Fruit fly (Drosophila melanogaster) whole organism, adult: ENCODE data around the gene CG15459.

Experiments
- CG11617 ChIP-seq: fragments of 200-800 bp; sonication (Bioruptor generic); optimal IDR thresholded peaks from 2 replicates; lab custom pipeline; 2017; ENCODE audit warnings: mild to moderate bottlenecking, missing biosample characterization, missing genetic modification reagents, missing genetic modification characterization
- CG12768 ChIP-seq: fragments of 200-800 bp; sonication (Bioruptor generic); optimal IDR thresholded peaks from 2 replicates; lab custom pipeline; 2017; ENCODE audit warnings: missing biosample characterization, missing genetic modification characterization, mild to moderate bottlenecking, moderate library complexity, missing genetic modification reagents
- CG1620 ChIP-seq: fragments of 200-800 bp; sonication (Bioruptor generic); optimal IDR thresholded peaks from 2 replicates; lab custom pipeline; 2016; ENCODE audit warnings: missing biosample characterization, missing genetic modification characterization
- CG33017 ChIP-seq: fragments of 200-800 bp; sonication (Bioruptor generic); optimal IDR thresholded peaks from 2 replicates; lab custom pipeline; 2018; ENCODE audit warnings: missing biosample characterization, mild to moderate bottlenecking, missing genetic modification characterization, moderate library complexity
- CG5204 ChIP-seq: fragments of 200-800 bp; sonication (Bioruptor generic); optimal IDR thresholded peaks from 2 replicates; lab custom pipeline; 2016; ENCODE audit warnings: missing biosample characterization, missing genetic modification characterization
- CG7045 ChIP-seq: fragments of 200-800 bp; sonication (Bioruptor generic); optimal IDR thresholded peaks from 2 replicates; lab custom pipeline; 2017; ENCODE audit warnings: missing biosample characterization, mild to moderate bottlenecking, missing genetic modification characterization
- CG7101 ChIP-seq: fragments of 200-800 bp; sonication (Bioruptor generic); optimal IDR thresholded peaks from 2 replicates; lab custom pipeline; 2018; ENCODE audit warnings: missing biosample characterization, mild to moderate bottlenecking, missing genetic modification characterization, moderate library complexity
- Clk ChIP-seq: fragments of 200-800 bp; sonication (Bioruptor generic); optimal IDR thresholded peaks from 2 replicates; lab custom pipeline; 2017; ENCODE audit warnings: missing biosample characterization, missing genetic modification characterization
- Crg-1 ChIP-seq: fragments of 200-800 bp; sonication (Bioruptor generic); optimal IDR thresholded peaks from 2 replicates; lab custom pipeline; 2016; ENCODE audit warnings: missing biosample characterization, missing genetic modification characterization
- Hr96 ChIP-seq: fragments of 200-800 bp; sonication (Bioruptor generic); optimal IDR thresholded peaks from 2 replicates; lab custom pipeline; 2016; ENCODE audit warnings: missing biosample characterization, missing genetic modification characterization
- bab1 ChIP-seq: fragments of 200-800 bp; sonication (Bioruptor generic); optimal IDR thresholded peaks from 3 replicates; lab custom pipeline; 2019; ENCODE audit warnings: missing biosample characterization, mild to moderate bottlenecking, missing genetic modification characterization, moderate library complexity
- cic ChIP-seq: fragments of 200-800 bp; sonication (Bioruptor generic); optimal IDR thresholded peaks from 2 replicates; lab custom pipeline; 2017; ENCODE audit warnings: missing biosample characterization, mild to moderate bottlenecking, missing genetic modification characterization, moderate library complexity
- cnc ChIP-seq, 2 experiments: fragments of >200 bp; optimal IDR thresholded peaks; 2 replicates each; lab custom pipeline; 2017
- kay ChIP-seq: fragments of 200-800 bp; sonication (Bioruptor generic); peaks from one replicate; lab custom pipeline; 2016; ENCODE audit warnings: missing biosample characterization, missing genetic modification characterization, borderline replicate concordance
- ovo ChIP-seq: fragments of 200-800 bp; sonication (Bioruptor generic); optimal IDR thresholded peaks from 2 replicates; lab custom pipeline; 2016; ENCODE audit warnings: missing biosample characterization, missing genetic modification characterization
- pad ChIP-seq: fragments of 200-800 bp; sonication (Bioruptor generic); optimal IDR thresholded peaks from 3 replicates; lab custom pipeline; 2017; ENCODE audit warnings: missing biosample characterization, missing genetic modification characterization, mild to moderate bottlenecking, moderate library complexity, missing genetic modification reagents
- tj ChIP-seq: fragments of 200-800 bp; sonication (Bioruptor generic); optimal IDR thresholded peaks from 3 replicates; lab custom pipeline; 2017; ENCODE audit warnings: missing biosample characterization, mild to moderate bottlenecking, missing genetic modification characterization, moderate library complexity
- toe ChIP-seq: fragments of 200-800 bp; sonication (Bioruptor generic); optimal IDR thresholded peaks from 2 replicates; lab custom pipeline; 2016; ENCODE audit warnings: missing biosample characterization, missing genetic modification characterization

CG15459 gene

DNA sequence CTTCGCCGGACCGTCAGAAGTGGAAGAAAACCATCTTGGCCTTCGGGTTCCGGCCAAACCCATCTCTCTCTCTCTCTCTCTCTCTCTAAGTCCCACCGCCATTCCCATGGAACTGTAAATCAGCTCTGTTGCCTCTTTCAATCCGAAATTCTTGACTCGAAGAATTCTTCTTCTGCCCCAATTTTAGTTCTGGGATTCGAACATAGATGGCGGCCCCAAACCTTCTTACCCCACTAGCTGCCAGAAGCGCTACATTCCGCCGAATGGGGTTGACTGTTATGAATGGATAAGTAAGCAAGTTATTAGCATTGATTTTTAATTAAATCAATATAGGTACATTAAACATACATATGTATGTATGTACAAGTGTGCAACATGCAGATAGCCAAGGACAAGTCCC is 27.5 kb downstream of the CG15459 start:
- no peak for TF ChIP-seq cnc (optimal IDR thresholded peaks at IDR 0.05; lab: Kevin White, UChicago)
- no peak for TF ChIP-seq kay (GFP tag; lab: Kevin White, UChicago)
- TF ChIP-seq ovo (GFP tag; lab: Kevin White, UChicago), result no peak
- TF ChIP-seq Hr96 (GFP tag; lab: Kevin White, UChicago), result no peak
- no peak for TF ChIP-seq CG12768 (GFP tag; lab: Kevin White, UChicago)
- TF ChIP-seq CG7101, result no peak
- TF ChIP-seq tj, result no peak
- no peak for TF ChIP-seq CG11617
- no peak for TF ChIP-seq CG7045 (GFP tag; lab: Kevin White, UChicago)
- no peak for TF ChIP-seq Clk
- TF ChIP-seq pad (GFP tag; lab: Kevin White, UChicago), result no peak
- TF ChIP-seq Crg-1 (GFP tag; lab: Kevin White, UChicago), result no peak
- no peak for TF ChIP-seq cic
- no peak for TF ChIP-seq toe (GFP tag; lab: Kevin White, UChicago)

DNA sequence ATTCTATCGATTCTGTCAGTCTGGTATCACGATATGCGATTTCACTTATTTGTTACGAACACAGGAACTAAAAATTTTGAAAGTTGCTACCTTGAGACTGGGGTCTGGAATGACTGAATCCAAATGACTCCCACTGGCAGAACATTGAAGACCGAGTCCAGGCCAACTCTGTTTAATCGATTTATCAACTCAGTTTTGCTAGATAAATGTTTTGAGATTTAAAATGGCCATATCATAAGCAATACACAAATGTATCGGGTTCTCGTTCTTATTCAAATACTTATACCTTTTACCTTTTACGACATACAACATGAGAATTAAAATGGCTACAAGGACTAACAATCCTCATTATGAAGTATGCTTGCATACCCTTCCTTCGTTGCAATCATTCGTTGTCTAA is 37.0 kb downstream of the CG15459 start, which contains the start of gene CG12679:
Gene CG12679, minus strand, starts transcription at position 101 of the 400 bp plus-strand sequence.
- no peak for TF ChIP-seq kay (GFP tag; lab: Kevin White, UChicago)
- TF ChIP-seq pad (GFP tag; lab: Kevin White, UChicago), result no peak
- TF ChIP-seq CG1620 (GFP tag; lab: Kevin White, UChicago), result no peak
- TF ChIP-seq CG7045 (GFP tag; lab: Kevin White, UChicago), result no peak
- no peak for TF ChIP-seq Clk
- no peak for TF ChIP-seq Crg-1 (GFP tag; lab: Kevin White, UChicago)
- no peak for TF ChIP-seq CG33017
- no peak for TF ChIP-seq CG7101
- no peak for TF ChIP-seq CG12768 (GFP tag; lab: Kevin White, UChicago)
- no peak for TF ChIP-seq CG11617
- no peak for TF ChIP-seq cic
- TF ChIP-seq toe (GFP tag; lab: Kevin White, UChicago), result no peak
- no peak for TF ChIP-seq tj
- TF ChIP-seq Hr96 (GFP tag; lab: Kevin White, UChicago), result no peak
- TF ChIP-seq ovo (GFP tag; lab: Kevin White, UChicago), result no peak
- TF ChIP-seq CG5204 (GFP tag; lab: Kevin White, UChicago), result no peak
- no peak for TF ChIP-seq bab1 (GFP tag; lab: Kevin White, UChicago)
